Fruit fly (Drosophila melanogaster) whole organism, embryonic: ENCODE results near the gene asl.

Experiments
- Atf3 ChIP-seq: fragments of 200-800 bp; sonication (Bioruptor generic); optimal IDR thresholded peaks from 3 replicates; lab custom pipeline; 2016; ENCODE audit warnings: missing biosample characterization, missing genetic modification characterization
- Bgb ChIP-seq: fragments of 200-800 bp; sonication (Bioruptor generic); IDR thresholded peaks from 2 replicates; pipeline ENCODE4 v1.3.6; 2022; ENCODE audit warnings: missing biosample characterization, missing genetic modification characterization; ENCODE audit not compliant: partially characterized antibody
- CG10209 ChIP-seq: fragments of 200-800 bp; sonication (Bioruptor generic); optimal IDR thresholded peaks from 3 replicates; lab custom pipeline; 2017; ENCODE audit warnings: missing biosample characterization, mild to moderate bottlenecking, missing genetic modification characterization, missing genetic modification reagents
- CG10979 ChIP-seq: fragments of 200-800 bp; sonication (Bioruptor generic); optimal IDR thresholded peaks from 2 replicates; lab custom pipeline; 2018; ENCODE audit warnings: missing biosample characterization, mild to moderate bottlenecking, missing genetic modification characterization, moderate library complexity
- CG12391 ChIP-seq: fragments of 200-800 bp; sonication (Bioruptor generic); optimal IDR thresholded peaks from 3 replicates; lab custom pipeline; 2018; ENCODE audit warnings: missing biosample characterization, mild to moderate bottlenecking, missing genetic modification characterization, moderate library complexity
- CG14965 ChIP-seq: fragments of 200-800 bp; sonication (Bioruptor generic); optimal IDR thresholded peaks from 2 replicates; lab custom pipeline; 2016; ENCODE audit warnings: missing biosample characterization, missing genetic modification characterization, borderline replicate concordance
- CG15601 ChIP-seq: fragments of 200-800 bp; sonication (Bioruptor generic); optimal IDR thresholded peaks from 3 replicates; lab custom pipeline; 2019; ENCODE audit warnings: missing biosample characterization, mild to moderate bottlenecking, missing genetic modification characterization, moderate library complexity
- CG16779 ChIP-seq: fragments of 200-800 bp; sonication (Bioruptor generic); IDR thresholded peaks from 2 replicates; pipeline ENCODE4 v1.3.6; 2022; ENCODE audit warnings: missing biosample characterization, missing genetic modification characterization
- CG17359 ChIP-seq: fragments of 200-800 bp; sonication (Bioruptor generic); optimal IDR thresholded peaks from 3 replicates; lab custom pipeline; 2018; ENCODE audit warnings: missing biosample characterization, mild to moderate bottlenecking, missing genetic modification characterization, moderate library complexity
- CG18262 ChIP-seq: fragments of 200-800 bp; optimal IDR thresholded peaks from 3 replicates; lab custom pipeline; 2019; ENCODE audit warnings: missing biosample characterization, mild to moderate bottlenecking, missing genetic modification characterization, moderate library complexity
- CG3065 ChIP-seq: fragments of 200-800 bp; sonication (Bioruptor generic); optimal IDR thresholded peaks from 2 replicates; lab custom pipeline; 2016; ENCODE audit warnings: missing biosample characterization, missing genetic modification characterization
- CG31441 ChIP-seq: fragments of 200-800 bp; sonication (Bioruptor generic); IDR thresholded peaks from 2 replicates; pipeline ENCODE4 v1.3.6; 2022; ENCODE audit warnings: missing biosample characterization, missing genetic modification characterization
- CG32532 ChIP-seq: fragments of 200-800 bp; sonication (Bioruptor generic); IDR thresholded peaks from 2 replicates; pipeline ENCODE4 v1.3.6; 2022; ENCODE audit warnings: missing biosample characterization, missing genetic modification characterization
- CG34224 ChIP-seq: fragments of 200-800 bp; sonication (Bioruptor generic); IDR thresholded peaks from 3 replicates; pipeline ENCODE4 v1.3.6; 2022; ENCODE audit warnings: missing biosample characterization, missing genetic modification characterization; ENCODE audit not compliant: partially characterized antibody
- CG3847 ChIP-seq: fragments of 200-800 bp; sonication (Bioruptor generic); IDR thresholded peaks from 2 replicates; pipeline ENCODE4 v1.3.6; 2022; ENCODE audit warnings: missing biosample characterization, missing genetic modification characterization
- CG3995 ChIP-seq: fragments of 200-800 bp; sonication (Bioruptor generic); optimal IDR thresholded peaks from 3 replicates; lab custom pipeline; 2016; ENCODE audit warnings: missing biosample characterization, missing genetic modification characterization
- CG42726 ChIP-seq: fragments of 200-800 bp; sonication (Bioruptor generic); IDR thresholded peaks from 2 replicates; pipeline ENCODE4 v1.3.6; 2022; ENCODE audit warnings: missing biosample characterization, missing genetic modification characterization; ENCODE audit not compliant: partially characterized antibody
- CG4854 ChIP-seq: fragments of 200-800 bp; sonication (Bioruptor generic); optimal IDR thresholded peaks from 2 replicates; lab custom pipeline; 2016; ENCODE audit warnings: missing biosample characterization, missing genetic modification characterization, inconsistent platforms
- CG6689 ChIP-seq: fragments of 200-800 bp; sonication (Bioruptor generic); IDR thresholded peaks from 2 replicates; pipeline ENCODE4 v1.3.6; 2022; ENCODE audit warnings: missing biosample characterization, missing genetic modification characterization
- CG8765 ChIP-seq: fragments of 200-800 bp; sonication (Bioruptor generic); IDR thresholded peaks from 2 replicates; pipeline ENCODE4 v1.3.6; 2022; ENCODE audit warnings: missing biosample characterization, missing genetic modification characterization
- CG8944 ChIP-seq: fragments of 200-800 bp; sonication (Bioruptor generic); optimal IDR thresholded peaks from 3 replicates; lab custom pipeline; 2016; ENCODE audit warnings: missing biosample characterization, missing genetic modification characterization
- D ChIP-seq, 2 experiments: fragments of 200-800 bp in 1 of 2; fragments of >200 bp in 1 of 2; sonication (Bioruptor generic) in 1 of 2; optimal IDR thresholded peaks; 2 replicates in 1 of 2; 3 replicates in 1 of 2; lab custom pipeline; 2017; ENCODE audit warnings: mild to moderate bottlenecking in 1 of 2, missing biosample characterization in 1 of 2, missing genetic modification characterization in 1 of 2, missing genetic modification reagents in 1 of 2
- Dip2 ChIP-seq: fragments of 200-800 bp; sonication (Bioruptor generic); IDR thresholded peaks from 2 replicates; pipeline ENCODE4 v1.3.6; 2022; ENCODE audit warnings: missing biosample characterization, missing genetic modification characterization
- ERR ChIP-seq: fragments of 200-800 bp; sonication (Bioruptor generic); optimal IDR thresholded peaks from 2 replicates; lab custom pipeline; 2016; ENCODE audit warnings: missing biosample characterization, missing genetic modification characterization
- Fer1 ChIP-seq: fragments of 200-800 bp; sonication (Bioruptor generic); optimal IDR thresholded peaks from 2 replicates; lab custom pipeline; 2017; ENCODE audit warnings: missing biosample characterization, mild to moderate bottlenecking, missing genetic modification characterization
- H2.0 ChIP-seq: fragments of 200-800 bp; sonication (Bioruptor generic); IDR thresholded peaks from 2 replicates; pipeline ENCODE4 v1.3.6; 2022; ENCODE audit warnings: missing biosample characterization, missing genetic modification characterization
- Jarid2 ChIP-seq: fragments of 200-800 bp; sonication (Bioruptor generic); optimal IDR thresholded peaks from 3 replicates; lab custom pipeline; 2017; ENCODE audit warnings: mild to moderate bottlenecking, missing biosample characterization, missing genetic modification reagents, missing genetic modification characterization
- Max ChIP-seq: fragments of 200-800 bp; sonication (Bioruptor generic); optimal IDR thresholded peaks from 2 replicates; lab custom pipeline; 2016; ENCODE audit warnings: missing biosample characterization, mild to moderate bottlenecking, missing genetic modification characterization
- NK7.1 ChIP-seq: fragments of 200-800 bp; sonication (Bioruptor generic); optimal IDR thresholded peaks from 3 replicates; lab custom pipeline; 2016; ENCODE audit warnings: missing biosample characterization, missing genetic modification characterization
- Optix ChIP-seq: fragments of 200-800 bp; sonication (Bioruptor generic); IDR thresholded peaks from 3 replicates; pipeline ENCODE4 v1.3.6; 2022; ENCODE audit warnings: missing biosample characterization, missing genetic modification characterization
- Pdp1 ChIP-seq, 2 experiments: fragments of 200-800 bp; sonication (Bioruptor generic); optimal IDR thresholded peaks; 3 replicates each; lab custom pipeline; 2016; ENCODE audit warnings: missing biosample characterization in 2 of 2, missing genetic modification characterization in 2 of 2, mild to moderate bottlenecking in 1 of 2, moderate library complexity in 1 of 2
- YL-1 ChIP-seq: fragments of 200-800 bp; sonication (Bioruptor generic); optimal IDR thresholded peaks from 3 replicates; lab custom pipeline; 2017; ENCODE audit warnings: missing biosample characterization, mild to moderate bottlenecking, missing genetic modification characterization
- al ChIP-seq: fragments of 200-800 bp; sonication (Bioruptor generic); IDR thresholded peaks from 2 replicates; pipeline ENCODE4 v1.3.6; 2022; ENCODE audit warnings: missing biosample characterization, missing genetic modification characterization
- aop ChIP-seq: fragments of 200-800 bp; sonication (Bioruptor generic); IDR thresholded peaks from 2 replicates; pipeline ENCODE4 v1.3.6; 2022; ENCODE audit warnings: missing biosample characterization, missing genetic modification characterization
- ash1 ChIP-seq: fragments of 200-800 bp; sonication (Bioruptor generic); optimal IDR thresholded peaks from 2 replicates; lab custom pipeline; 2018; ENCODE audit warnings: missing biosample characterization, mild to moderate bottlenecking, missing genetic modification characterization
- bigmax ChIP-seq: fragments of 200-800 bp; sonication (Bioruptor generic); optimal IDR thresholded peaks from 2 replicates; lab custom pipeline; 2018; ENCODE audit warnings: missing biosample characterization, mild to moderate bottlenecking, missing genetic modification characterization
- corto ChIP-seq: fragments of 200-800 bp; sonication (Bioruptor generic); optimal IDR thresholded peaks from 2 replicates; lab custom pipeline; 2016; ENCODE audit warnings: missing biosample characterization, mild to moderate bottlenecking, missing genetic modification characterization, moderate library complexity
- dan ChIP-seq: fragments of 200-800 bp; sonication (Bioruptor generic); IDR thresholded peaks from 2 replicates; pipeline ENCODE4 v1.3.6; 2022; ENCODE audit warnings: missing biosample characterization, missing genetic modification characterization
- grn ChIP-seq: fragments of 200-800 bp; sonication (Bioruptor generic); optimal IDR thresholded peaks from 3 replicates; lab custom pipeline; 2017; ENCODE audit warnings: missing biosample characterization, missing genetic modification characterization
- gro ChIP-seq: fragments of 200-800 bp; sonication (Bioruptor generic); optimal IDR thresholded peaks from 2 replicates; lab custom pipeline; 2016; ENCODE audit warnings: missing biosample characterization, missing genetic modification characterization
- insv ChIP-seq, 2 experiments: fragments of 200-800 bp; sonication (Bioruptor generic); optimal IDR thresholded peaks; 3 replicates each; lab custom pipeline; 2016 to 2018; ENCODE audit warnings: missing biosample characterization in 2 of 2, missing genetic modification characterization in 2 of 2
- lilli ChIP-seq: fragments of 200-800 bp; sonication (Bioruptor generic); optimal IDR thresholded peaks from 3 replicates; lab custom pipeline; 2016; ENCODE audit warnings: missing biosample characterization, missing genetic modification characterization
- lmd ChIP-seq: fragments of 200-800 bp; sonication (Bioruptor generic); IDR thresholded peaks from 2 replicates; pipeline ENCODE4 v1.3.6; 2022; ENCODE audit warnings: missing biosample characterization, missing genetic modification characterization
- p53 ChIP-seq: fragments of 200-800 bp; sonication (Bioruptor generic); optimal IDR thresholded peaks from 2 replicates; lab custom pipeline; 2016; ENCODE audit warnings: missing biosample characterization, missing genetic modification characterization
- sd ChIP-seq: fragments of 200-800 bp; sonication (Bioruptor generic); optimal IDR thresholded peaks from 3 replicates; lab custom pipeline; 2018; ENCODE audit warnings: missing biosample characterization, mild to moderate bottlenecking, missing genetic modification characterization, moderate library complexity
- sqz ChIP-seq: fragments of 200-800 bp; sonication (Bioruptor generic); optimal IDR thresholded peaks from 3 replicates; lab custom pipeline; 2018; ENCODE audit warnings: missing biosample characterization, mild to moderate bottlenecking, missing genetic modification characterization
- ttk ChIP-seq: fragments of 200-800 bp; sonication (Bioruptor generic); IDR thresholded peaks from 2 replicates; pipeline ENCODE4 v2.1.2; 2022; ENCODE audit warnings: missing biosample characterization, missing genetic modification characterization
- wor ChIP-seq: fragments of 200-800 bp; sonication (Bioruptor generic); IDR thresholded peaks from 2 replicates; pipeline ENCODE4 v1.3.6; 2022; ENCODE audit warnings: missing biosample characterization, missing genetic modification characterization
- zen2 ChIP-seq: fragments of 200-800 bp; sonication (Bioruptor generic); IDR thresholded peaks from 3 replicates; pipeline ENCODE4 v1.3.6; 2022; ENCODE audit warnings: missing biosample characterization, missing genetic modification characterization; ENCODE audit not compliant: partially characterized antibody

asl gene

DNA sequence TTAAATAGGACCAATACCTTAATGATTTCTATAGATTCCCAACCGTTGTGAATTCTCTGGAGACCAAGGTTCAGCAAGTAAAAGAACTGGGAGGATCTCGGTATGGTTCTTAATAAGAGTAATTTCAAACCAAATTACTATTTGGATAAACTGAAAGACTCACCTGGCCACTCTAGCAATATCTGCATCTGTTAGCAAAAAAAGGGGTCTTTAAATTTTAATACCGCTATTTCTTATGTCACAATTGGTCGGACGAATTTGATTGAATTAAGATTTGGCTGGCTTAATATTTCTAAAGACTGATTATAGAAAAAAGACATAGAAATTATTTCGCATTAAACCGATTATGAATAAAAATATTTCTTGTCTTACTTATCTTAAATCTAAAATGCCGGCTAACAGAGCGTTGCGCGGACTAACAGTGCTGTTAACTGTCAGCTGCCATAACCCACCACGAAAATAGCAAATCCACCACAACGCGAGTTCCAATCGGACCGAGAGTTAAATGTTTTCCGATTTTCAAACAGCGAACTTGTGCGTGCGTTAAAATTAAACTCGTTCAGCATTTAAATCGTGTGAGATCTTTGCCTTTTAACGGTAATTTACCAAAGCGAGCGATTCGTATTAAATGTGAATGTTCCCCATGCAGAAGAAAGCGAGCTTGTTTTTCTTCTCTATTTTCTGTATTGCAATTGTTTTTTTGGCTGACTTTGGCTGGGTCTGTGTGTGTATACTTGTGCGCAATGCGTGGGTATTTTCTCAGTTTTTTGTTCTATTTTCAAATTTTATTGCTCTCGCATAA lies 35.5 kb downstream of the asl start, which contains the start of gene CRMP (continued):
- TF ChIP-seq CG34224 (GFP tag; lab: Robert Waterston, UW): peak; percentile 70
- no peak for TF ChIP-seq aop (GFP tag; lab: Robert Waterston, UW)
- no peak for TF ChIP-seq CG10209
- peak in 1 of 2 experiments; percentile 61 for TF ChIP-seq Pdp1 (GFP tag; optimal IDR thresholded peaks at IDR 0.05; lab: Kevin White, UChicago)
- peak; percentile 36 for TF ChIP-seq Fer1 (GFP tag; lab: Kevin White, UChicago)
- TF ChIP-seq CG4854 (GFP tag; lab: Kevin White, UChicago): no peak
- no peak for TF ChIP-seq Bgb (GFP tag; lab: Robert Waterston, UW)
- TF ChIP-seq lmd: no peak
- no peak for TF ChIP-seq D (optimal IDR thresholded peaks at IDR 0.05; lab: Kevin White, UChicago)
- no peak for TF ChIP-seq D (GFP tag; optimal IDR thresholded peaks at IDR 0.05; lab: Kevin White, UChicago)
- TF ChIP-seq CG32532 (GFP tag; lab: Robert Waterston, UW): no peak
- no peak for TF ChIP-seq H2.0 (GFP tag; lab: Robert Waterston, UW)
- TF ChIP-seq CG16779 (GFP tag; lab: Robert Waterston, UW): no peak
- TF ChIP-seq Optix (GFP tag; lab: Robert Waterston, UW): no peak
- TF ChIP-seq ash1 (GFP tag; lab: Kevin White, UChicago): no peak
- no peak for TF ChIP-seq CG3847
- TF ChIP-seq p53 (GFP tag; lab: Kevin White, UChicago): no peak
- TF ChIP-seq CG3065 (GFP tag; lab: Kevin White, UChicago): no peak
- no peak for TF ChIP-seq Atf3 (GFP tag; lab: Kevin White, UChicago)
- TF ChIP-seq wor (GFP tag; lab: Robert Waterston, UW): no peak
- TF ChIP-seq CG18262 (tag; lab: Kevin White, UChicago): peak; percentile 21
- peak; percentile 62 for TF ChIP-seq sqz
- no peak for TF ChIP-seq CG31441 (GFP tag; lab: Robert Waterston, UW)
- no peak for TF ChIP-seq corto
- TF ChIP-seq ERR (GFP tag; lab: Kevin White, UChicago): no peak
- TF ChIP-seq grn (GFP tag; lab: Kevin White, UChicago): peak; percentile 92
- no peak for TF ChIP-seq CG15601 (tag; lab: Kevin White, UChicago)
- no peak for TF ChIP-seq Dip2 (GFP tag; lab: Robert Waterston, UW)
- TF ChIP-seq dan (GFP tag; lab: Robert Waterston, UW): no peak
- TF ChIP-seq YL-1 (GFP tag; lab: Kevin White, UChicago): peak; percentile 69
- TF ChIP-seq CG14965: no peak
- no peak for TF ChIP-seq bigmax (GFP tag; lab: Kevin White, UChicago)
- no peak for TF ChIP-seq Jarid2
- TF ChIP-seq CG8944: no peak
- TF ChIP-seq CG17359 (tag; lab: Kevin White, UChicago): no peak
- peak; percentile 48 to 90 for TF ChIP-seq insv (GFP tag; optimal IDR thresholded peaks at IDR 0.05; lab: Kevin White, UChicago)
- TF ChIP-seq CG42726 (GFP tag; lab: Robert Waterston, UW): no peak
- TF ChIP-seq zen2 (GFP tag; lab: Robert Waterston, UW): peak; percentile 24; the same call in 1 of the 3 replicates
- no peak for TF ChIP-seq ttk (GFP tag; lab: Robert Waterston, UW)
- no peak for TF ChIP-seq lilli (GFP tag; lab: Kevin White, UChicago)
- TF ChIP-seq CG8765 (GFP tag; lab: Robert Waterston, UW): no peak
- no peak for TF ChIP-seq CG12391 (tag; lab: Kevin White, UChicago)
- no peak for TF ChIP-seq al (GFP tag; lab: Robert Waterston, UW)
- TF ChIP-seq CG10979 (tag; lab: Kevin White, UChicago): no peak
- no peak for TF ChIP-seq gro (GFP tag; lab: Kevin White, UChicago)
- no peak for TF ChIP-seq Max (GFP tag; lab: Kevin White, UChicago)
- no peak for TF ChIP-seq CG3995
- TF ChIP-seq CG6689 (GFP tag; lab: Robert Waterston, UW): no peak
- no peak for TF ChIP-seq sd
- no peak for TF ChIP-seq NK7.1 (GFP tag; lab: Kevin White, UChicago)
